Fruit fly (Drosophila melanogaster) whole organism, embryonic: Measurements from ENCODE around the gene chrb.

Experiments
- ATbp ChIP-seq: fragments of 200-800 bp; sonication (Bioruptor generic); optimal IDR thresholded peaks from 2 replicates; lab custom pipeline; 2017; ENCODE audit warnings: missing biosample characterization, mild to moderate bottlenecking, missing genetic modification characterization, missing genetic modification reagents
- Atf6 ChIP-seq: fragments of 200-800 bp; sonication (Bioruptor generic); IDR thresholded peaks from 2 replicates; pipeline ENCODE4 v1.3.6; 2022; ENCODE audit warnings: missing biosample characterization, missing genetic modification characterization
- Awh ChIP-seq: fragments of 200-800 bp; sonication (Bioruptor generic); IDR thresholded peaks from 2 replicates; pipeline ENCODE4, ENCODE4 v1.3.6; 2022; ENCODE audit warnings: missing biosample characterization, missing genetic modification characterization
- Blimp-1 ChIP-seq: fragments of 200-800 bp; sonication (Bioruptor generic); optimal IDR thresholded peaks from 3 replicates; lab custom pipeline; 2018; ENCODE audit warnings: missing biosample characterization, missing genetic modification characterization, mild to moderate bottlenecking, moderate library complexity, missing genetic modification reagents
- CG10543 ChIP-seq: fragments of 200-800 bp; sonication (Bioruptor generic); optimal IDR thresholded peaks from 3 replicates; lab custom pipeline; 2017; ENCODE audit warnings: missing biosample characterization, mild to moderate bottlenecking, missing genetic modification characterization, moderate library complexity
- CG11247 ChIP-seq: fragments of 200-800 bp; sonication (Bioruptor generic); IDR thresholded peaks from 2 replicates; pipeline ENCODE4 v1.3.6; 2022; ENCODE audit warnings: missing biosample characterization, missing genetic modification characterization
- CG14014 ChIP-seq: fragments of 200-800 bp; sonication (Bioruptor generic); IDR thresholded peaks from 2 replicates; pipeline ENCODE4 v1.3.6; 2022; ENCODE audit warnings: missing biosample characterization, missing genetic modification characterization
- CG1792 ChIP-seq: fragments of 200-800 bp; sonication (Bioruptor generic); optimal IDR thresholded peaks from 2 replicates; lab custom pipeline; 2016; ENCODE audit warnings: missing biosample characterization, missing genetic modification characterization
- CG2202 ChIP-seq: fragments of 200-800 bp; sonication (Bioruptor generic); optimal IDR thresholded peaks from 2 replicates; lab custom pipeline; 2018; ENCODE audit warnings: missing biosample characterization, mild to moderate bottlenecking, missing genetic modification characterization
- CG32532 ChIP-seq: fragments of 200-800 bp; sonication (Bioruptor generic); IDR thresholded peaks from 2 replicates; pipeline ENCODE4 v1.3.6; 2022; ENCODE audit warnings: missing biosample characterization, missing genetic modification characterization
- CG42726 ChIP-seq: fragments of 200-800 bp; sonication (Bioruptor generic); IDR thresholded peaks from 2 replicates; pipeline ENCODE4 v1.3.6; 2022; ENCODE audit warnings: missing biosample characterization, missing genetic modification characterization; ENCODE audit not compliant: partially characterized antibody
- CG4282 ChIP-seq: fragments of 200-800 bp; sonication (Bioruptor generic); optimal IDR thresholded peaks from 2 replicates; lab custom pipeline; 2016; ENCODE audit warnings: missing biosample characterization, missing genetic modification characterization
- CG4617 ChIP-seq: fragments of 200-800 bp; sonication (Bioruptor generic); optimal IDR thresholded peaks from 3 replicates; lab custom pipeline; 2016; ENCODE audit warnings: missing biosample characterization, missing genetic modification characterization, borderline replicate concordance
- CG7357 ChIP-seq: fragments of 200-800 bp; sonication (Bioruptor generic); IDR thresholded peaks from 3 replicates; pipeline ENCODE4 v1.3.6; 2022; ENCODE audit warnings: missing biosample characterization, missing genetic modification characterization
- CG9876 ChIP-seq: fragments of 200-800 bp; sonication (Bioruptor generic); optimal IDR thresholded peaks from 2 replicates; lab custom pipeline; 2016; ENCODE audit warnings: missing biosample characterization, missing genetic modification characterization
- Chrac-16 ChIP-seq: fragments of 200-800 bp; sonication (Bioruptor generic); optimal IDR thresholded peaks from 3 replicates; lab custom pipeline; 2016; ENCODE audit warnings: missing biosample characterization, missing genetic modification characterization
- CrebB ChIP-seq: fragments of 200-800 bp; sonication (Bioruptor generic); optimal IDR thresholded peaks from 3 replicates; lab custom pipeline; 2018; ENCODE audit warnings: missing biosample characterization, mild to moderate bottlenecking, missing genetic modification characterization
- Dll ChIP-seq: fragments of 200-800 bp; sonication (Bioruptor generic); IDR thresholded peaks from 4 replicates; pipeline ENCODE4 v1.3.6; 2022; ENCODE audit warnings: missing biosample characterization, missing genetic modification characterization; ENCODE audit not compliant: partially characterized antibody
- HLH3B ChIP-seq: fragments of 200-800 bp; sonication (Bioruptor generic); IDR thresholded peaks from 2 replicates; pipeline ENCODE4 v1.3.6; 2022; ENCODE audit warnings: missing biosample characterization, missing genetic modification characterization
- HLH54F ChIP-seq: fragments of 200-800 bp; sonication (Bioruptor generic); optimal IDR thresholded peaks from 3 replicates; lab custom pipeline; 2016; ENCODE audit warnings: missing biosample characterization, missing genetic modification characterization
- Hr51 ChIP-seq, 2 experiments: fragments of 200-800 bp; sonication (Bioruptor generic); optimal IDR thresholded peaks; 2 replicates in 1 of 2; 3 replicates in 1 of 2; lab custom pipeline; 2016 to 2018; ENCODE audit warnings: missing biosample characterization in 2 of 2, missing genetic modification characterization in 2 of 2, mild to moderate bottlenecking in 1 of 2, moderate library complexity in 1 of 2
- Jarid2 ChIP-seq: fragments of 200-800 bp; sonication (Bioruptor generic); optimal IDR thresholded peaks from 3 replicates; lab custom pipeline; 2017; ENCODE audit warnings: mild to moderate bottlenecking, missing biosample characterization, missing genetic modification reagents, missing genetic modification characterization
- Kr ChIP-seq: fragments of 200-800 bp; sonication (Bioruptor generic); optimal IDR thresholded peaks from 2 replicates; lab custom pipeline; 2017; ENCODE audit warnings: missing biosample characterization, mild to moderate bottlenecking, missing genetic modification characterization
- PHDP ChIP-seq: fragments of 200-800 bp; sonication (Bioruptor generic); optimal IDR thresholded peaks from 3 replicates; lab custom pipeline; 2018; ENCODE audit warnings: missing biosample characterization, mild to moderate bottlenecking, missing genetic modification characterization, moderate library complexity
- Ptx1 ChIP-seq: fragments of 200-800 bp; sonication (Bioruptor generic); IDR thresholded peaks from 2 replicates; pipeline ENCODE4 v1.3.6; 2022; ENCODE audit warnings: missing biosample characterization, missing genetic modification characterization
- Trl ChIP-seq, 3 experiments: fragments of >200 bp in 2 of 3; fragments of 200-800 bp in 1 of 3; sonication (Bioruptor generic) in 1 of 3; optimal IDR thresholded peaks; 2 replicates in 1 of 3; 3 replicates in 2 of 3; lab custom pipeline; 2016 to 2017; ENCODE audit warnings: missing biosample characterization in 1 of 3, missing genetic modification characterization in 1 of 3
- btn ChIP-seq: fragments of 200-800 bp; sonication (Bioruptor generic); optimal IDR thresholded peaks from 2 replicates; lab custom pipeline; 2016; ENCODE audit warnings: missing biosample characterization, missing genetic modification characterization
- eyg ChIP-seq: fragments of 200-800 bp; sonication (Bioruptor generic); optimal IDR thresholded peaks from 3 replicates; lab custom pipeline; 2016; ENCODE audit warnings: missing biosample characterization, missing genetic modification characterization
- grau ChIP-seq: fragments of 200-800 bp; optimal IDR thresholded peaks from 3 replicates; lab custom pipeline; 2019; ENCODE audit warnings: missing biosample characterization, mild to moderate bottlenecking, missing genetic modification characterization, moderate library complexity
- grn ChIP-seq: fragments of 200-800 bp; sonication (Bioruptor generic); optimal IDR thresholded peaks from 3 replicates; lab custom pipeline; 2017; ENCODE audit warnings: missing biosample characterization, missing genetic modification characterization
- gsb ChIP-seq: fragments of 200-800 bp; sonication (Bioruptor generic); IDR thresholded peaks from 2 replicates; pipeline ENCODE4 v1.3.6; 2022; ENCODE audit warnings: missing biosample characterization, missing genetic modification characterization
- gt ChIP-seq: fragments of 200-800 bp; sonication (Bioruptor generic); IDR thresholded peaks from 2 replicates; pipeline ENCODE4 v1.3.6; 2022; ENCODE audit warnings: missing biosample characterization, missing genetic modification characterization
- hkb ChIP-seq, 2 experiments: fragments of 200-800 bp in 1 of 2; fragments of >200 bp in 1 of 2; sonication (Bioruptor generic) in 1 of 2; IDR thresholded peaks in 1 of 2; optimal IDR thresholded peaks in 1 of 2; 2 replicates each; pipeline versions ENCODE4 v1.3.6 to Lab custom; 2017 to 2022; ENCODE audit warnings: missing biosample characterization in 1 of 2, missing genetic modification characterization in 1 of 2
- kah ChIP-seq: fragments of 200-800 bp; sonication (Bioruptor generic); optimal IDR thresholded peaks from 2 replicates; lab custom pipeline; 2018; ENCODE audit warnings: missing biosample characterization, mild to moderate bottlenecking, missing genetic modification characterization
- kni ChIP-seq: fragments of 200-800 bp; sonication (Bioruptor generic); optimal IDR thresholded peaks from 3 replicates; lab custom pipeline; 2017; ENCODE audit warnings: mild to moderate bottlenecking, missing biosample characterization, missing genetic modification reagents, missing genetic modification characterization
- lmd ChIP-seq: fragments of 200-800 bp; sonication (Bioruptor generic); IDR thresholded peaks from 2 replicates; pipeline ENCODE4 v1.3.6; 2022; ENCODE audit warnings: missing biosample characterization, missing genetic modification characterization
- nom ChIP-seq: fragments of 200-800 bp; sonication (Bioruptor generic); optimal IDR thresholded peaks from 2 replicates; lab custom pipeline; 2017; ENCODE audit warnings: missing biosample characterization, missing genetic modification characterization, mild to moderate bottlenecking, moderate library complexity, missing genetic modification reagents
- p53 ChIP-seq: fragments of 200-800 bp; sonication (Bioruptor generic); optimal IDR thresholded peaks from 2 replicates; lab custom pipeline; 2016; ENCODE audit warnings: missing biosample characterization, missing genetic modification characterization
- prd ChIP-seq, 3 experiments: fragments of >200 bp in 2 of 3; fragments of 200-800 bp in 1 of 3; sonication (Bioruptor generic) in 1 of 3; optimal IDR thresholded peaks in 2 of 3; IDR thresholded peaks in 1 of 3; 2 replicates in 2 of 3; 3 replicates in 1 of 3; pipeline versions ENCODE4 v1.3.6 to Lab custom; 2017 to 2022; ENCODE audit warnings: missing biosample characterization in 1 of 3, missing genetic modification characterization in 1 of 3
- pzg ChIP-seq: fragments of 200-800 bp; sonication (Bioruptor generic); optimal IDR thresholded peaks from 3 replicates; lab custom pipeline; 2018; ENCODE audit warnings: missing biosample characterization, mild to moderate bottlenecking, missing genetic modification characterization, moderate library complexity
- sd ChIP-seq: fragments of 200-800 bp; sonication (Bioruptor generic); optimal IDR thresholded peaks from 3 replicates; lab custom pipeline; 2018; ENCODE audit warnings: missing biosample characterization, mild to moderate bottlenecking, missing genetic modification characterization, moderate library complexity
- sna ChIP-seq: fragments of 200-800 bp; sonication (Bioruptor generic); IDR thresholded peaks from 2 replicates; pipeline ENCODE4 v1.3.6; 2022; ENCODE audit warnings: missing biosample characterization, missing genetic modification characterization; ENCODE audit not compliant: partially characterized antibody
- sqz ChIP-seq: fragments of 200-800 bp; sonication (Bioruptor generic); optimal IDR thresholded peaks from 3 replicates; lab custom pipeline; 2018; ENCODE audit warnings: missing biosample characterization, mild to moderate bottlenecking, missing genetic modification characterization
- tio ChIP-seq: fragments of 200-800 bp; sonication (Bioruptor generic); optimal IDR thresholded peaks from 2 replicates; lab custom pipeline; 2017; ENCODE audit warnings: missing biosample characterization, missing genetic modification characterization, inconsistent platforms
- usp ChIP-seq: fragments of >200 bp; optimal IDR thresholded peaks from 2 replicates; lab custom pipeline; 2017; ENCODE audit warnings: missing biosample characterization, missing genetic modification characterization
- vfl ChIP-seq: fragments of 200-800 bp; sonication (Bioruptor generic); optimal IDR thresholded peaks from 2 replicates; lab custom pipeline; 2016; ENCODE audit warnings: missing biosample characterization, missing genetic modification characterization

chrb gene

DNA sequence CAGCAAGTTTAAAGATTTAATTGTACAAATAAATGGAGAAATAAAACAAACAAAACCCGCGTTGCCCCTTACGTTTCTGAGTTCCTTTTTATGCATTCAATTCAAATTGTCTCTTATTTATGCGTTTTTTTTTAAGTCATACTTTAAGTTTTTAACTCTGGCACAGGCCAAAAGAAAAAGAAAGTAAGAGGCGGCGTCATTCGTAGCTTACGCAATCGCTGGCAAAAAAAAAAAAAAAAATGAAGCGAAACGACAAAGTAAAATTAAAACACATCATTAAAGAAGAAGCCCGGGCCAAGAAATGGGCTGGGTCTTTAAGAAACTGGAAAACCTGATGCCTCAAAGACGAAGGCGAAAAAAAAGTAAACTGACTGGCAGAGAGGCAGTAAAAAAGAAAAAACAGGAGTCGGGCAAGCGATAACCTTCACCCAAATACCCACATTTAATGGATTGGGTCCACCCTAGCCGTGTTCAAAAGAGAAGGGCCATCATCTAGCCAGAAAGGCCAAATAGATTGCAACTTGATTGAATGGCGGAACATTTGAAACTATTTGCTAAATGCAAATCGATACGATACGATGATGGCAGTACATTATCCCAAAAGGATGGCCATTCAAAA lies 56.4 kb downstream of the chrb start:
- 0 out of 2 replicates have a peak, but pooled peaks have one; percentile 16 for TF ChIP-seq lmd
- TF ChIP-seq CG10543 (GFP tag; lab: Kevin White, UChicago), result no peak
- 0 out of 2 replicates have a peak, but pooled peaks have one; percentile 30 for TF ChIP-seq CG11247 (GFP tag; lab: Robert Waterston, UW)
- TF ChIP-seq kni, result no peak
- TF ChIP-seq tio (GFP tag; lab: Kevin White, UChicago), result peak; percentile 4
- TF ChIP-seq CG9876 (GFP tag; lab: Kevin White, UChicago), result no peak
- 0 out of 2 replicates have a peak, but pooled peaks have one; percentile 15 for TF ChIP-seq HLH3B (GFP tag; lab: Robert Waterston, UW)
- no peak for TF ChIP-seq hkb (optimal IDR thresholded peaks at IDR 0.05; lab: Kevin White, UChicago)
- 0 out of 2 replicates have a peak, but pooled peaks have one; percentile 20 for TF ChIP-seq hkb (GFP tag; IDR thresholded peaks at IDR 0.05; lab: Robert Waterston, UW)
- no peak for TF ChIP-seq sd (tag; lab: Kevin White, UChicago)
- TF ChIP-seq Trl (optimal IDR thresholded peaks at IDR 0.05; lab: Kevin White, UChicago), result no peak
- no peak for TF ChIP-seq Trl (GFP tag; optimal IDR thresholded peaks at IDR 0.05; lab: Kevin White, UChicago)
- TF ChIP-seq Ptx1 (GFP tag; lab: Robert Waterston, UW), result 0 out of 2 replicates have a peak, but pooled peaks have one; percentile 7
- TF ChIP-seq ATbp (GFP tag; lab: Kevin White, UChicago), result no peak
- TF ChIP-seq kah (GFP tag; lab: Kevin White, UChicago), result no peak
- TF ChIP-seq vfl, result no peak
- peak; percentile 30 for TF ChIP-seq nom (GFP tag; lab: Kevin White, UChicago)
- TF ChIP-seq usp (GFP tag; lab: Kevin White, UChicago), result no peak
- TF ChIP-seq CG32532 (GFP tag; lab: Robert Waterston, UW), result 0 out of 2 replicates have a peak, but pooled peaks have one; percentile 34
- no peak for TF ChIP-seq CG4617
- TF ChIP-seq HLH54F (GFP tag; lab: Kevin White, UChicago), result no peak
- TF ChIP-seq, all 482 proteins: peak for 8

DNA sequence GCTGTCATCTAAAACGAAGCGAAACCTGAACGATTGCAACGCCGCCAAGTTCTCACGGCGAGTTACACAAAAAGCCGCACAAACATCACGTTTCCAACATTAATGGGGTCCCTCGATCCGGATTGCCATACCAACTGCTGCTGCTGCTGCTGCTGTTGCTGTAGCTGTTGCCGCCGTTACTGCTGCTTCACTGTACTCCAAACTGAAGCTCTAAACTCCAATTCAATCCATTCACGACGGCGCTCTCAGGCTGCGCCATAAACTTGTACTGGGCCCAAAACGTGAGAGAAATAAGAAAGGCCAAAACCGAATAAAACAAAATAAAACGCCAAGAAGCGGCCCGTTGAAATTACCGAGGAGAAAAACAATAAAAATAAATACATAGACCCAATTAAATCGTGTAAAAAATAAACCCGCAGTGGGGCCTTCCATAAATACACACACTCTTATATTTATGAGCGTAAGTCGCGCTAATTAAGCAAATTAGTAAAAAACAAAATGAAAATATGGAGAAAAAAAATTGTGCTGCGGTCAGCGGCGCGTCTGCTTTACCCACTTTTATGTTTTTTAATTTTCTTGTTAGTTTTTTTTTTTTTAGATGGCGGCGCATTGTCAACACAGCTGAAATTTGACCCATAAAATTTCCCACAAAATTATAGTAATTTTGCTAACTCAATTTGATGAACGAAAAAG lies 60.1 kb downstream of the chrb start:
- TF ChIP-seq CG1792 (no peak), CG7357 (GFP tag; lab: Robert Waterston, UW) (no peak), Atf6 (GFP tag; lab: Robert Waterston, UW) (no peak), grn (no peak), grau (tag; lab: Kevin White, UChicago) (peak; percentile 71), pzg (GFP tag; lab: Kevin White, UChicago) (no peak), PHDP (tag; lab: Kevin White, UChicago) (no peak), gsb (no peak), CG2202 (tag; lab: Kevin White, UChicago) (no peak), Blimp-1 (GFP tag; lab: Kevin White, UChicago) (no peak), CrebB (tag; lab: Kevin White, UChicago) (no peak), gt (GFP tag; lab: Robert Waterston, UW) (no peak), prd (optimal IDR thresholded peaks at IDR 0.05; lab: Kevin White, UChicago) (no peak), prd (GFP tag; IDR thresholded peaks at IDR 0.05; lab: Robert Waterston, UW) (no peak), Awh (GFP tag; lab: Robert Waterston, UW) (no peak), Chrac-16 (GFP tag; lab: Kevin White, UChicago) (no peak), sqz (GFP tag; lab: Kevin White, UChicago) (peak; percentile 29), Hr51 (GFP tag; optimal IDR thresholded peaks at IDR 0.05; lab: Kevin White, UChicago) (no peak), Dll (GFP tag; lab: Robert Waterston, UW) (no peak), btn (no peak), CG4282 (GFP tag; lab: Kevin White, UChicago) (no peak), Jarid2 (GFP tag; lab: Kevin White, UChicago) (no peak), CG14014 (GFP tag; lab: Robert Waterston, UW) (no peak), eyg (no peak), p53 (GFP tag; lab: Kevin White, UChicago) (no peak), Kr (GFP tag; lab: Kevin White, UChicago) (no peak), CG42726 (GFP tag; lab: Robert Waterston, UW) (no peak), sna (GFP tag; lab: Robert Waterston, UW) (no peak)
